Worm (Caenorhabditis elegans) whole organism, L4 larva: ENCODE results near the gene D1086.18.

Experiments used
- Y105C5A.15 ChIP-seq: fragments of 200-800 bp; sonication (Bioruptor generic); IDR thresholded peaks from 2 replicates; pipeline ENCODE4 v1.3.6; 2022; ENCODE audit warnings: missing genetic modification characterization, missing compliant biosample characterization
- aha-1 ChIP-seq: fragments of 150-350 bp; peaks from one replicate; lab custom pipeline; 2014; ENCODE audit warnings: missing biosample characterization, missing genetic modification characterization
- aly-2 ChIP-seq: sonication (generic microtip); optimal IDR thresholded peaks from 2 replicates; lab custom pipeline; 2018; ENCODE audit warnings: missing biosample characterization, missing genetic modification characterization
- ceh-28 ChIP-seq: fragments of 150-350 bp; optimal IDR thresholded peaks from 2 replicates; lab custom pipeline; 2014; ENCODE audit warnings: missing biosample characterization, missing genetic modification reagents, missing genetic modification characterization
- daf-16 ChIP-seq, 3 experiments: sonication (generic microtip); optimal IDR thresholded peaks; 2 replicates each; lab custom pipeline; 2016 to 2017; ENCODE audit warnings: missing genetic modification characterization in 3 of 3, missing genetic modification reagents in 3 of 3, mild to moderate bottlenecking in 2 of 3, missing compliant biosample characterization in 2 of 3, missing biosample characterization in 1 of 3, moderate library complexity in 1 of 3
- dmd-6 ChIP-seq: fragments of 200-800 bp; sonication (Bioruptor generic); IDR thresholded peaks from 2 replicates; pipeline ENCODE4 v1.3.6; 2022; ENCODE audit warnings: missing genetic modification reagents, missing genetic modification characterization, missing compliant biosample characterization
- dmd-8 ChIP-seq: fragments of 200-800 bp; sonication (Bioruptor generic); IDR thresholded peaks from 2 replicates; pipeline ENCODE4 v1.3.6; 2022; ENCODE audit warnings: missing genetic modification characterization, missing compliant biosample characterization
- dpl-1 ChIP-seq: fragments of 150-350 bp; optimal IDR thresholded peaks from 2 replicates; lab custom pipeline; 2014; ENCODE audit warnings: missing biosample characterization, missing genetic modification reagents, missing genetic modification characterization
- dve-1 ChIP-seq: sonication (generic microtip); optimal IDR thresholded peaks from 2 replicates; lab custom pipeline; 2017; ENCODE audit warnings: antibody characterized with exemption, mild to moderate bottlenecking, missing genetic modification characterization, missing compliant biosample characterization; ENCODE audit not compliant: insufficient read depth
- egl-27 ChIP-seq: sonication (generic microtip); optimal IDR thresholded peaks from 3 replicates; lab custom pipeline; 2017; ENCODE audit warnings: missing biosample characterization, missing genetic modification reagents, missing genetic modification characterization
- egl-43 ChIP-seq: fragments of 200-800 bp; sonication (Bioruptor generic); IDR thresholded peaks from 2 replicates; pipeline ENCODE4 v1.3.6; 2022; ENCODE audit warnings: missing genetic modification reagents, missing genetic modification characterization, missing compliant biosample characterization
- fkh-10 ChIP-seq: fragments of 150-350 bp; optimal IDR thresholded peaks from 2 replicates; lab custom pipeline; 2014; ENCODE audit warnings: missing biosample characterization, missing genetic modification reagents, missing genetic modification characterization
- fos-1 ChIP-seq: fragments of 150-350 bp; optimal IDR thresholded peaks from 2 replicates; lab custom pipeline; 2014; ENCODE audit warnings: missing biosample characterization, missing genetic modification characterization
- hlh-11 ChIP-seq: fragments of 200-800 bp; sonication (Bioruptor generic); optimal IDR thresholded peaks from 2 replicates; lab custom pipeline; 2018; ENCODE audit warnings: mild to moderate bottlenecking, missing genetic modification characterization, missing compliant biosample characterization
- jun-1 ChIP-seq: fragments of 150-350 bp; optimal IDR thresholded peaks from 2 replicates; lab custom pipeline; 2014; ENCODE audit warnings: missing biosample characterization, missing genetic modification reagents, missing genetic modification characterization
- lin-13 ChIP-seq: fragments of 150-350 bp; optimal IDR thresholded peaks from 2 replicates; lab custom pipeline; 2014; ENCODE audit warnings: missing biosample characterization, missing genetic modification reagents, missing genetic modification characterization
- lin-15B ChIP-seq: fragments of 150-350 bp; sonication (generic microtip); optimal IDR thresholded peaks from 3 replicates; lab custom pipeline; 2014; ENCODE audit warnings: missing biosample characterization, missing genetic modification characterization
- lin-29 ChIP-seq: fragments of 200-800 bp; sonication (Bioruptor generic); IDR thresholded peaks from 2 replicates; pipeline ENCODE4 v1.3.6; 2022; ENCODE audit warnings: missing genetic modification reagents, missing genetic modification characterization, missing compliant biosample characterization
- lsy-2 ChIP-seq, 2 experiments: fragments of 150-350 bp in 1 of 2; sonication (generic microtip) in 1 of 2; optimal IDR thresholded peaks; 2 replicates each; lab custom pipeline; 2014 to 2017; ENCODE audit warnings: missing biosample characterization in 2 of 2, missing genetic modification characterization in 2 of 2
- madf-5 ChIP-seq, 2 experiments: fragments of 200-800 bp; sonication (Bioruptor generic); IDR thresholded peaks; 2 replicates each; pipeline ENCODE4 v1.3.6; 2022; ENCODE audit warnings: missing compliant biosample characterization in 2 of 2, missing genetic modification characterization in 2 of 2
- madf-9 ChIP-seq: fragments of 200-800 bp; sonication (Bioruptor generic); conservative IDR thresholded peaks from 2 replicates; pipeline ENCODE4 v1.3.6; 2022; ENCODE audit warnings: missing genetic modification reagents, missing genetic modification characterization, missing compliant biosample characterization
- mdt-29 ChIP-seq: fragments of 200-800 bp; sonication (Bioruptor generic); IDR thresholded peaks from 2 replicates; pipeline ENCODE4 v1.3.6; 2022; ENCODE audit warnings: missing genetic modification reagents, missing genetic modification characterization, missing compliant biosample characterization
- mes-2 ChIP-seq: sonication (generic microtip); optimal IDR thresholded peaks from 2 replicates; lab custom pipeline; 2016; ENCODE audit warnings: missing genotype, mild to moderate bottlenecking, missing genetic modification characterization, missing compliant biosample characterization; ENCODE audit not compliant: poor library complexity, severe bottlenecking
- mxl-2 ChIP-seq: fragments of 200-800 bp; sonication (Bioruptor generic); conservative IDR thresholded peaks from 2 replicates; pipeline ENCODE4 v1.3.6; 2022; ENCODE audit warnings: missing genetic modification reagents, missing genetic modification characterization, missing compliant biosample characterization
- mxl-3 ChIP-seq: fragments of 200-800 bp; sonication (Bioruptor generic); optimal IDR thresholded peaks from 2 replicates; lab custom pipeline; 2018; ENCODE audit warnings: mild to moderate bottlenecking, missing genetic modification characterization, missing compliant biosample characterization
- nhr-102 ChIP-seq: sonication (generic microtip); optimal IDR thresholded peaks from 2 replicates; lab custom pipeline; 2016; ENCODE audit warnings: mild to moderate bottlenecking, missing genetic modification characterization, moderate library complexity, missing compliant biosample characterization
- nhr-11 ChIP-seq: fragments of 150-350 bp; optimal IDR thresholded peaks from 2 replicates; lab custom pipeline; 2014; ENCODE audit warnings: missing biosample characterization, missing genetic modification characterization
- nhr-28 ChIP-seq: fragments of 150-350 bp; optimal IDR thresholded peaks from 2 replicates; lab custom pipeline; 2014; ENCODE audit warnings: missing biosample characterization, missing genetic modification characterization
- nhr-6 ChIP-seq: fragments of 150-350 bp; optimal IDR thresholded peaks from 2 replicates; lab custom pipeline; 2014; ENCODE audit warnings: missing biosample characterization, missing genetic modification characterization
- nhr-77 ChIP-seq: fragments of 150-350 bp; optimal IDR thresholded peaks from 2 replicates; lab custom pipeline; 2014; ENCODE audit warnings: missing biosample characterization, missing genetic modification characterization
- pqm-1 ChIP-seq: sonication (generic microtip); optimal IDR thresholded peaks from 2 replicates; lab custom pipeline; 2017; ENCODE audit warnings: missing biosample characterization, missing genetic modification characterization
- rbr-2 ChIP-seq: sonication (generic microtip); optimal IDR thresholded peaks from 2 replicates; lab custom pipeline; 2016; ENCODE audit warnings: missing genotype, missing genetic modification characterization, missing compliant biosample characterization
- spr-1 ChIP-seq: sonication (generic microtip); optimal IDR thresholded peaks from 2 replicates; lab custom pipeline; 2016; ENCODE audit warnings: mild to moderate bottlenecking, missing genetic modification characterization, missing compliant biosample characterization
- tra-1 ChIP-seq: fragments of 200-800 bp; sonication (Bioruptor generic); IDR thresholded peaks from 2 replicates; pipeline ENCODE4 v1.3.6; 2022; ENCODE audit warnings: missing genetic modification reagents, missing genetic modification characterization, missing compliant biosample characterization
- unc-130 ChIP-seq: sonication (generic microtip); optimal IDR thresholded peaks from 2 replicates; lab custom pipeline; 2016; ENCODE audit warnings: missing genetic modification reagents, missing genetic modification characterization, missing compliant biosample characterization
- unc-62 ChIP-seq, 3 experiments: fragments of 150-350 bp in 1 of 3; sonication (generic microtip); optimal IDR thresholded peaks in 2 of 3; peaks in 1 of 3; 1 replicate in 1 of 3; 2 replicates in 2 of 3; lab custom pipeline; 2014 to 2017; ENCODE audit warnings: missing biosample characterization in 3 of 3, missing genetic modification characterization in 3 of 3, missing genetic modification reagents in 3 of 3, missing genotype in 1 of 3
- vab-7 ChIP-seq: fragments of 200-800 bp; sonication (Bioruptor generic); IDR thresholded peaks from 2 replicates; pipeline ENCODE4 v1.3.6; 2022; ENCODE audit warnings: missing genetic modification reagents, missing genetic modification characterization, missing compliant biosample characterization
- zfp-2 ChIP-seq: sonication (generic microtip); optimal IDR thresholded peaks from 2 replicates; lab custom pipeline; 2016; ENCODE audit warnings: mild to moderate bottlenecking, missing genetic modification characterization, missing compliant biosample characterization

D1086.18 gene

ce11 chrV:14130226-14130625 is 44.5 kb downstream of the D1086.18 start:
- peak in 1 of 2 experiments; percentile 57 for TF ChIP-seq unc-62 (GFP tag; optimal IDR thresholded peaks at IDR 0.05 in 1 of 2; lab: Kevin White, UChicago)
- TF ChIP-seq unc-62 (tag; optimal IDR thresholded peaks at IDR 0.05; lab: Kevin White, UChicago), result no peak
- TF ChIP-seq mdt-29 (GFP tag; lab: Robert Waterston, UW), result no peak

ce11 chrV:14133002-14133763 is 47.5 kb downstream of the D1086.18 start:
- TF ChIP-seq dmd-6, result peak; percentile 43
- no peak for TF ChIP-seq egl-43
- peak; percentile 5 for TF ChIP-seq hlh-11 (tag; lab: Kevin White, UChicago)
- no peak for TF ChIP-seq lsy-2 (tag; optimal IDR thresholded peaks at IDR 0.05; lab: Kevin White, UChicago)
- no peak for TF ChIP-seq madf-5 (GFP tag; IDR thresholded peaks at IDR 0.05; lab: Robert Waterston, UW)
- TF ChIP-seq ceh-28 (tag; lab: Kevin White, UChicago), result peak; percentile 2
- TF ChIP-seq daf-16 (GFP tag; optimal IDR thresholded peaks at IDR 0.05; lab: Kevin White, UChicago), result no peak
- peak; percentile 60 for TF ChIP-seq daf-16 (tag; optimal IDR thresholded peaks at IDR 0.05; lab: Kevin White, UChicago)
- peak; percentile 14 for TF ChIP-seq dpl-1 (GFP tag; lab: Kevin White, UChicago)
- peak; percentile 53 for TF ChIP-seq mes-2 (tag; lab: Kevin White, UChicago)
- peak; percentile 29 for TF ChIP-seq nhr-28 (tag; lab: Kevin White, UChicago)

- TF ChIP-seq pqm-1 (tag; lab: Kevin White, UChicago) (peak; percentile 91), spr-1 (tag; lab: Kevin White, UChicago) (no peak), nhr-102 (tag; lab: Kevin White, UChicago) (no peak), aha-1 (tag; lab: Kevin White, UChicago) (peak; percentile 76), egl-27 (tag; lab: Kevin White, UChicago) (no peak), unc-130 (GFP tag; lab: Kevin White, UChicago) (no peak), fkh-10 (GFP tag; lab: Kevin White, UChicago) (no peak), zfp-2 (no peak), nhr-77 (tag; lab: Kevin White, UChicago) (peak; percentile 48), vab-7 (GFP tag; lab: Robert Waterston, UW) (no peak), jun-1 (tag; lab: Kevin White, UChicago) (no peak), fos-1 (tag; lab: Kevin White, UChicago) (no peak), rbr-2 (no peak), daf-16 (GFP tag; optimal IDR thresholded peaks at IDR 0.05; lab: Kevin White, UChicago) (no peak), daf-16 (tag; optimal IDR thresholded peaks at IDR 0.05; lab: Kevin White, UChicago) (peak; percentile 58), nhr-11 (no peak), lin-15B (no peak), dve-1 (tag; lab: Kevin White, UChicago) (peak; percentile 29), nhr-6 (tag; lab: Kevin White, UChicago) (no peak), Y105C5A.15 (GFP tag; lab: Robert Waterston, UW) (no peak), lin-13 (no peak), lin-29 (GFP tag; lab: Robert Waterston, UW) (no peak), mxl-2 (no peak), madf-9 (GFP tag; lab: Robert Waterston, UW) (no peak), tra-1 (GFP tag; lab: Robert Waterston, UW) (no peak), hlh-11 (tag; lab: Kevin White, UChicago) (peak; percentile 36), aly-2 (tag; lab: Kevin White, UChicago) (no peak), dmd-6 (peak; percentile 72), nhr-28 (tag; lab: Kevin White, UChicago) (peak; percentile 57), dmd-8 (GFP tag; lab: Robert Waterston, UW) (no peak), mxl-3 (GFP tag; lab: Kevin White, UChicago) (peak; percentile 12), madf-5 (GFP tag; IDR thresholded peaks at IDR 0.05; lab: Robert Waterston, UW) (0 out of 4 replicates have a peak, but pooled peaks of 1 of the 2 experiments have one; percentile 13)
Measured at ce11 chrV:14134757-14135441, 49.2 kb downstream of the D1086.18 start.
